Worm (Caenorhabditis elegans): ENCODE results near the gene spp-29.

DNA sequence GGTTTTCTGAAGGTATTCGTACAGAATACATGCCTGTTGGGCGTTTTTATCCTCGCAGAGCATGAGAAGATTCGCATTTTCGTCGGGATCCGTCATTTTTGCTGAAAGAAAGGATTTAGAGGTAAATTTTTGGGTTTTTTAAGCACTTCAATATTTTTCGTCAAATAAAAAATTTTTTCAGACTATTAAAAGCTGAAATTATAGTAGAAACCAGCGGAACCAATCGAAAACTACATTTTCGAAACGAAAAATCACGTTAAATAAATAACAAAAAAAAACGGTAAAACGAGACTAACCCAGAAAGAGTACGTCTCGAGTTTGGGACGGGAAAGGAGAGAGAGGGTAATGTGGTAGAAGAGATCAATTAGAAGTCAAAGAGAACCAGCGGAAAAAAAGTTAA is 46.2 kb downstream of the spp-29 start, which contains the start of gene fbxa-192:
- TF ChIP-seq D1046.2 (GFP tag; IDR thresholded peaks at IDR 0.05): no peak
- no peak for TF ChIP-seq ztf-11 (tag; optimal IDR thresholded peaks at IDR 0.05)
- TF ChIP-seq jun-1 (tag; optimal IDR thresholded peaks at IDR 0.05): no peak

Measured in whole organism, L4 larva.